Worm (Caenorhabditis elegans) whole organism, L4/young adult: ENCODE data around the gene mrpl-20.

Experiments
- dao-5 ChIP-seq: sonication (generic microtip); optimal IDR thresholded peaks from 2 replicates; lab custom pipeline; 2016; ENCODE audit warnings: missing genotype, missing genetic modification characterization, moderate library complexity, missing compliant biosample characterization
- him-1 ChIP-seq: sonication (generic microtip); optimal IDR thresholded peaks from 2 replicates; lab custom pipeline; 2016; ENCODE audit warnings: missing genotype, missing genetic modification reagents, missing genetic modification characterization, missing compliant biosample characterization

- no peak for TF ChIP-seq him-1 (tag; lab: Kevin White, UChicago)
- TF ChIP-seq dao-5 (tag; lab: Kevin White, UChicago): no peak
These were observed 39.5 kb upstream of the mrpl-20 start for ce11 chrII:13298534-13298933.
